Worm (Caenorhabditis elegans) whole organism, L3 larva: ENCODE data around the gene sart-3.

ENCODE experiments used
- R02D3.7 ChIP-seq: fragments of 150-350 bp; optimal IDR thresholded peaks from 2 replicates; lab custom pipeline; 2014; ENCODE audit warnings: missing biosample characterization, missing genetic modification characterization
- ZK546.5 ChIP-seq: sonication (generic microtip); optimal IDR thresholded peaks from 2 replicates; lab custom pipeline; 2017; ENCODE audit warnings: missing biosample characterization, missing genetic modification characterization
- aly-2 ChIP-seq: fragments of 150-350 bp; optimal IDR thresholded peaks from 2 replicates; lab custom pipeline; 2014; ENCODE audit warnings: missing biosample characterization, missing genetic modification characterization
- ceh-28 ChIP-seq: fragments of 150-350 bp; optimal IDR thresholded peaks from 2 replicates; lab custom pipeline; 2014; ENCODE audit warnings: missing biosample characterization, missing genetic modification reagents, missing genetic modification characterization
- ceh-9 ChIP-seq: sonication (generic microtip); optimal IDR thresholded peaks from 2 replicates; lab custom pipeline; 2018; ENCODE audit warnings: missing biosample characterization, missing genetic modification characterization
- daf-12 ChIP-seq: fragments of 150-350 bp; optimal IDR thresholded peaks from 2 replicates; lab custom pipeline; 2014; ENCODE audit warnings: missing biosample characterization, missing genetic modification reagents, missing genetic modification characterization
- egl-5 ChIP-seq: fragments of 150-350 bp; optimal IDR thresholded peaks from 2 replicates; lab custom pipeline; 2017; ENCODE audit warnings: missing biosample characterization, missing genetic modification reagents, missing genetic modification characterization, inconsistent platforms
- elt-1 ChIP-seq: fragments of 150-350 bp; optimal IDR thresholded peaks from 2 replicates; lab custom pipeline; 2014; ENCODE audit warnings: missing biosample characterization, missing genetic modification characterization
- elt-3 ChIP-seq, 3 experiments: fragments of 150-350 bp in 1 of 3; sonication (generic microtip) in 2 of 3; optimal IDR thresholded peaks; 2 replicates in 2 of 3; 4 replicates in 1 of 3; lab custom pipeline; 2014 to 2017; ENCODE audit warnings: missing biosample characterization in 3 of 3, missing genetic modification characterization in 3 of 3
- eor-1 ChIP-seq, 2 experiments: fragments of 150-350 bp; optimal IDR thresholded peaks; 2 replicates each; lab custom pipeline; 2014 to 2018; ENCODE audit warnings: missing biosample characterization in 2 of 2, missing genetic modification characterization in 2 of 2
- hmg-11 ChIP-seq: sonication (generic microtip); optimal IDR thresholded peaks from 2 replicates; lab custom pipeline; 2016; ENCODE audit warnings: missing genetic modification characterization, missing compliant biosample characterization
- lin-39 ChIP-seq: fragments of 150-350 bp; optimal IDR thresholded peaks from 2 replicates; lab custom pipeline; 2018; ENCODE audit warnings: missing biosample characterization, missing genetic modification reagents, missing genetic modification characterization
- mml-1 ChIP-seq: fragments of 150-350 bp; sonication (generic microtip); optimal IDR thresholded peaks from 3 replicates; lab custom pipeline; 2014; ENCODE audit warnings: missing biosample characterization, missing genetic modification characterization
- nfya-1 ChIP-seq: sonication (generic microtip); optimal IDR thresholded peaks from 2 replicates; lab custom pipeline; 2017; ENCODE audit warnings: missing genetic modification characterization, mild to moderate bottlenecking, missing compliant biosample characterization, antibody characterized with exemption, moderate library complexity; ENCODE audit not compliant: insufficient read depth
- nhr-11 ChIP-seq: fragments of 150-350 bp; optimal IDR thresholded peaks from 2 replicates; lab custom pipeline; 2014; ENCODE audit warnings: missing biosample characterization, missing genetic modification characterization
- nhr-12 ChIP-seq: fragments of 150-350 bp; optimal IDR thresholded peaks from 2 replicates; lab custom pipeline; 2014; ENCODE audit warnings: missing biosample characterization, missing genetic modification characterization
- nhr-43 ChIP-seq: sonication (generic microtip); optimal IDR thresholded peaks from 2 replicates; lab custom pipeline; 2016; ENCODE audit warnings: mild to moderate bottlenecking, missing genetic modification characterization, missing compliant biosample characterization; ENCODE audit not compliant: poor library complexity, severe bottlenecking
- nhr-67 ChIP-seq: fragments of 150-350 bp; optimal IDR thresholded peaks from 2 replicates; lab custom pipeline; 2014; ENCODE audit warnings: missing biosample characterization, missing genetic modification characterization
- pha-4 ChIP-seq: fragments of 150-350 bp; optimal IDR thresholded peaks from 2 replicates; lab custom pipeline; 2014; ENCODE audit warnings: missing biosample characterization, missing genetic modification reagents, missing genetic modification characterization
- sea-2 ChIP-seq: fragments of 150-350 bp; sonication (generic microtip); optimal IDR thresholded peaks from 4 replicates; lab custom pipeline; 2014; ENCODE audit warnings: missing biosample characterization, missing genetic modification reagents, missing genetic modification characterization
- skn-1 ChIP-seq: fragments of 150-350 bp; optimal IDR thresholded peaks from 2 replicates; lab custom pipeline; 2014; ENCODE audit warnings: missing biosample characterization, missing genetic modification characterization
- snpc-4 ChIP-seq: fragments of 150-350 bp; optimal IDR thresholded peaks from 2 replicates; lab custom pipeline; 2014; ENCODE audit warnings: missing biosample characterization, missing genetic modification characterization
- unc-39 ChIP-seq: sonication (generic microtip); optimal IDR thresholded peaks from 4 replicates; lab custom pipeline; 2017; ENCODE audit warnings: missing biosample characterization, missing genetic modification characterization
- unc-62 ChIP-seq: fragments of 150-350 bp; sonication (generic microtip); optimal IDR thresholded peaks from 4 replicates; lab custom pipeline; 2014; ENCODE audit warnings: missing biosample characterization, missing genetic modification reagents, missing genetic modification characterization
- zag-1 ChIP-seq: fragments of 150-350 bp; optimal IDR thresholded peaks from 2 replicates; lab custom pipeline; 2014; ENCODE audit warnings: missing biosample characterization, missing genetic modification characterization
- ztf-11 ChIP-seq: fragments of 150-350 bp; optimal IDR thresholded peaks from 2 replicates; lab custom pipeline; 2014; ENCODE audit warnings: missing biosample characterization, missing genetic modification characterization

The sart-3 gene

DNA sequence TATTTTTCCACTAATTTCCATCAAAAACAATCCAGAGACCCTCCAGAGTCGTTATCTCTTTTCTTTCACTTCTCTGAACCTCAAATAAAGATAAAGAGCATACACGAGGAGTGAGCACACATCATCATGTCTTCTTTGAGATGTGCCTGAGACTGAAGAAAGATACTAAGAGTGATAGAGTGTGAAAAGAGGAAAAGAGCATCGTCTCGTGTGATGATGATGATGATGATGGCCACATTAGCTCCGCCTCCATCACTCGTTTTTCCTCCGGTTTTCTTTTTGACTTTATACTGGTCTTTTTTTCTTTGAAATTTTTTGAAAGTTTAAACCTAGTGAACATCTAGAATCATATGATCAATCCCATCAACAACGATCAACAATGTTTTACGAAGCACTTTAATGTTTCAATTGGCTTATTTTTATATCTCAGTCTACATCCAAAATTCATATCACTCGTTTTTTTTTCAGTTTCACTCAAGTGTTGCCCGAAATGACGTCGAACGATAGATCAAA, 21.2 kb upstream of the sart-3 start, which contains the start of gene T01G1.2:
TSS of gene T01G1.2 (plus strand) at position 463 of the 513 bp plus-strand sequence.
- TF ChIP-seq elt-1, result peak; percentile 56
- TF ChIP-seq lin-39 (tag; lab: Kevin White, UChicago), result peak; percentile 87
- peak; percentile 15 for TF ChIP-seq hmg-11 (tag; lab: Kevin White, UChicago)
- no peak for TF ChIP-seq pha-4 (tag; lab: Kevin White, UChicago)
- no peak for TF ChIP-seq elt-3 (tag; optimal IDR thresholded peaks at IDR 0.05; lab: Kevin White, UChicago)
- peak; percentile 62 for TF ChIP-seq egl-5 (tag; lab: Kevin White, UChicago)
- peak; percentile 29 for TF ChIP-seq skn-1 (tag; lab: Kevin White, UChicago)
- TF ChIP-seq zag-1 (tag; lab: Kevin White, UChicago), result no peak
- TF ChIP-seq nhr-12 (tag; lab: Kevin White, UChicago), result no peak
- TF ChIP-seq sea-2 (GFP tag; lab: Kevin White, UChicago), result no peak
- TF ChIP-seq nfya-1 (tag; lab: Kevin White, UChicago), result peak; percentile 59

- TF ChIP-seq unc-39 (tag; lab: Kevin White, UChicago) (no peak), nhr-11 (tag; lab: Kevin White, UChicago) (peak; percentile 8)
Observed at ce11 chrIV:11352768-11353167, 20.0 kb upstream of the sart-3 start.

ce11 chrIV:11351563-11351962, 18.8 kb upstream of the sart-3 start:
- TF ChIP-seq mml-1 (no peak), nhr-11 (tag; lab: Kevin White, UChicago) (no peak), pha-4 (tag; lab: Kevin White, UChicago) (no peak), nhr-12 (tag; lab: Kevin White, UChicago) (no peak), ceh-9 (tag; lab: Kevin White, UChicago) (no peak), zag-1 (tag; lab: Kevin White, UChicago) (no peak), ZK546.5 (no peak), aly-2 (tag; lab: Kevin White, UChicago) (no peak)

DNA sequence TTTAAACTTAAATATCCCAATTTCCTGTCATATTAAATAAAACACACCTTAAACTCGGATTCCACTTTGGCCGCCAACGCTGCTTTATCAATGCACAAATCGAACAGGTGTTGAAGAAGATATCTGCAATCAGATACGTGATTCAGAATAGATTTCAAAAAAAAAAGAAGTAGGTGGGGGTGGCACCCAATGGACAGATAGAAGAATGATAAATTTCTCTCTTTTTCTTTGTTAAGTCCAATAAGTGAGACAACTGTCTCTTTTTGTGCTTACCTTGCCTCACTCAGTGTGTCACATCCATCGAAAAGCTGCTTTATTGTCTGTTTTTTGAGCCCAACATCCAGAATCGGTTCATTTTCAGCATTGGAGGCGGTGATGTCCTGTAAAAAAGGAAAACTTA, 18.0 kb upstream of the sart-3 start:
- TF ChIP-seq nhr-43 (no peak), unc-62 (no peak), hmg-11 (tag; lab: Kevin White, UChicago) (no peak), ztf-11 (tag; lab: Kevin White, UChicago) (no peak), lin-39 (tag; lab: Kevin White, UChicago) (peak; percentile 29), elt-1 (no peak), nfya-1 (tag; lab: Kevin White, UChicago) (peak; percentile 13), R02D3.7 (no peak), eor-1 (tag; optimal IDR thresholded peaks at IDR 0.05; lab: Kevin White, UChicago) (no peak)

DNA sequence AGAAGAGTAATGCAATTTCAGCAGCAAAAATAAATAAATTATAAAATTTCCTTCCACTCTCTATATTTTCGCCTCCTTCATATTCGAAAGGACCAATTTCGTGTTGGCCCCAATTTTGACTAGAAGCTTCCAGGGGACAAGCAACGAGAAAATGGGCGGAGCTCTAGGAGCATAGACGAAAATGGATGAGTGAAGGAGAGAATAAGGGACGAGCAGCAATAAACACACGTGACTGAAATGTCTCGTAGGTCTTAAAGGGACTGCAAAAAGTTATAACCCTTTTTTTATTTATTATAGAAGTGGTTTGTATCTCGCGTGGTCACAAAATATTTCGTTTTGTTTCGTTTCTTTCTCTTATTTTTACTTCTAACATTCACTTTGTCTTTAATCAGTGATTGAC, 17.0 kb upstream of the sart-3 start:
- TF ChIP-seq R02D3.7, result no peak
- peak; percentile 41 for TF ChIP-seq nfya-1 (tag; lab: Kevin White, UChicago)
- TF ChIP-seq nhr-12 (tag; lab: Kevin White, UChicago), result no peak
- TF ChIP-seq snpc-4, result no peak
- TF ChIP-seq lin-39 (tag; lab: Kevin White, UChicago), result peak; percentile 62

ce11 chrIV:11348822-11349221, 16.1 kb upstream of the sart-3 start:
- TF ChIP-seq lin-39 (tag; lab: Kevin White, UChicago), result peak; percentile 69
- no peak for TF ChIP-seq ZK546.5
- TF ChIP-seq, all 47 proteins: peak for 1

ce11 chrIV:11347275-11347674, 14.5 kb upstream of the sart-3 start:
- TF ChIP-seq elt-1, result peak; percentile 43
- TF ChIP-seq aly-2 (tag; lab: Kevin White, UChicago), result no peak
- TF ChIP-seq nfya-1 (tag; lab: Kevin White, UChicago), result peak; percentile 7
- no peak for TF ChIP-seq nhr-67

ce11 chrIV:11344288-11344687, 11.5 kb upstream of the sart-3 start:
- TF ChIP-seq R02D3.7, result no peak
- no peak for TF ChIP-seq daf-12
- TF ChIP-seq nhr-11 (tag; lab: Kevin White, UChicago), result no peak
- no peak for TF ChIP-seq ceh-28 (tag; lab: Kevin White, UChicago)
- no peak for TF ChIP-seq lin-39 (tag; lab: Kevin White, UChicago)
- no peak for TF ChIP-seq ceh-9 (tag; lab: Kevin White, UChicago)
